Fruit fly (Drosophila melanogaster): Measurements from ENCODE around the gene Nmdmc.

Gene Nmdmc

DNA sequence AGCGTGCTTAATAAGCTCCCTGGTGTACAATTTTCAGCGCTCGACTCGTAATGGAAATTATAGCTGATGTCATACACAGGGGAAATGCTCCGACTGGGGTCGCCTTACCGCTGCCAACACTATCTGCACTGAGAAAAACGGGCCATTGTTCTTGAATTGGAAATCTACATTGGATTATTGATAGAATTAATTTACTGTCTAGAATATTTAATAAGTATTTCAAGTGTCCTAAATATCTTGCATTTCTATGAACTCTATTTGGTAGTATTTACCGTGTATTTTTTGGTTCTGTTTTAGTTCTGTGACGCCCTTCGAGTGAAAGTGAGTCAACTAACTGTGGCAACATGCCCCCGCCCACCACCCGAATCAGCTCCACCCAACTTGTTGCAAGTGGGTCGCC lies 33.0 kb upstream of the Nmdmc start (continued):
- TF ChIP-seq CG42726 (GFP tag; IDR thresholded peaks at IDR 0.05; ENCODE audit: partially characterized antibody), result no peak
- peak; percentile 35 for TF ChIP-seq Oli (tag; optimal IDR thresholded peaks at IDR 0.05)
- no peak for TF ChIP-seq hb (GFP tag; IDR thresholded peaks at IDR 0.05; ENCODE audit: partially characterized antibody)
- TF ChIP-seq CG10543 (GFP tag; optimal IDR thresholded peaks at IDR 0.05), result peak; percentile 20
- no peak for TF ChIP-seq prd (optimal IDR thresholded peaks at IDR 0.05)
- peak; percentile 39; the same call in 1 of the 3 replicates for TF ChIP-seq prd (GFP tag; IDR thresholded peaks at IDR 0.05)
- no peak for TF ChIP-seq Six4 (GFP tag; optimal IDR thresholded peaks at IDR 0.05)
- TF ChIP-seq br (optimal IDR thresholded peaks at IDR 0.05), result no peak
- TF ChIP-seq CG12299 (tag; optimal IDR thresholded peaks at IDR 0.05), result no peak
- peak; percentile 40; the same call in 1 of the 2 replicates for TF ChIP-seq vvl (GFP tag; IDR thresholded peaks at IDR 0.05)
- TF ChIP-seq CG17612 (GFP tag; IDR thresholded peaks at IDR 0.05), result no peak
- no peak for TF ChIP-seq zen2 (GFP tag; IDR thresholded peaks at IDR 0.05; ENCODE audit: partially characterized antibody)
- no peak for TF ChIP-seq Elba2 (GFP tag; optimal IDR thresholded peaks at IDR 0.05)
- TF ChIP-seq row (GFP tag; IDR thresholded peaks at IDR 0.05), result peak; percentile 69
- peak; percentile 9 for TF ChIP-seq nmo (GFP tag; optimal IDR thresholded peaks at IDR 0.05)
- TF ChIP-seq ken (GFP tag; IDR thresholded peaks at IDR 0.05), result 0 out of 3 replicates have a peak, but pooled peaks have one; percentile 18
- TF ChIP-seq CG4730 (GFP tag; IDR thresholded peaks at IDR 0.05), result 0 out of 2 replicates have a peak, but pooled peaks have one; percentile 6
- peak; percentile 25 for TF ChIP-seq Hand (GFP tag; optimal IDR thresholded peaks at IDR 0.05)
- peak in 1 of 2 experiments; percentile 52 for TF ChIP-seq Hr51 (GFP tag; optimal IDR thresholded peaks at IDR 0.05)
- no peak for TF ChIP-seq CG9727 (GFP tag; optimal IDR thresholded peaks at IDR 0.05)
- TF ChIP-seq vnd (GFP tag; IDR thresholded peaks at IDR 0.05; ENCODE audit: partially characterized antibody), result no peak
- TF ChIP-seq ac (GFP tag; optimal IDR thresholded peaks at IDR 0.05), result no peak
- TF ChIP-seq shn (GFP tag; optimal IDR thresholded peaks at IDR 0.05), result no peak
- TF ChIP-seq CG18599 (GFP tag; optimal IDR thresholded peaks at IDR 0.05), result peak; percentile 75
- 0 out of 2 replicates have a peak, but pooled peaks have one; percentile 17 for TF ChIP-seq CG6689 (GFP tag; IDR thresholded peaks at IDR 0.05)
- no peak for TF ChIP-seq slou (GFP tag; optimal IDR thresholded peaks at IDR 0.05)
- TF ChIP-seq CG10209 (GFP tag; optimal IDR thresholded peaks at IDR 0.05), result peak; percentile 38
- no peak for TF ChIP-seq salm (tag; optimal IDR thresholded peaks at IDR 0.05)
- no peak for TF ChIP-seq CG14860 (GFP tag; IDR thresholded peaks at IDR 0.05; ENCODE audit: partially characterized antibody)
- no peak for TF ChIP-seq CG2116 (GFP tag; optimal IDR thresholded peaks at IDR 0.05)
- TF ChIP-seq CG2712 (tag; optimal IDR thresholded peaks at IDR 0.05), result peak; percentile 45
- no peak for TF ChIP-seq CG9797 (GFP tag; optimal IDR thresholded peaks at IDR 0.05)
- no peak for TF ChIP-seq gcm2 (GFP tag; optimal IDR thresholded peaks at IDR 0.05)
- peak; percentile 70 for TF ChIP-seq lab (GFP tag; optimal IDR thresholded peaks at IDR 0.05)
- peak; percentile 57 for TF ChIP-seq sens (GFP tag)
- no peak for TF ChIP-seq sima (GFP tag; optimal IDR thresholded peaks at IDR 0.05)
- TF ChIP-seq Xrp1 (GFP tag; IDR thresholded peaks at IDR 0.05), result peak; percentile 53; the same call in 1 of the 2 replicates
- no peak for TF ChIP-seq Opbp (GFP tag; IDR thresholded peaks at IDR 0.05; ENCODE audit: partially characterized antibody)
- no peak for TF ChIP-seq B-H1 (GFP tag; IDR thresholded peaks at IDR 0.05)
- 0 out of 3 replicates have a peak, but pooled peaks have one; percentile 24 for TF ChIP-seq gce (GFP tag; IDR thresholded peaks at IDR 0.05)
- TF ChIP-seq caup (GFP tag; optimal IDR thresholded peaks at IDR 0.05; ENCODE audit: severe bottlenecking), result peak; percentile 29
- TF ChIP-seq CG8281 (tag; optimal IDR thresholded peaks at IDR 0.05), result no peak
- peak; percentile 54; the same call in 1 of the 2 replicates for TF ChIP-seq CG17328 (GFP tag; IDR thresholded peaks at IDR 0.05)
- peak; percentile 29 for TF ChIP-seq CG12219 (GFP tag; optimal IDR thresholded peaks at IDR 0.05)
- peak; percentile 26 for TF ChIP-seq CG12659 (GFP tag; optimal IDR thresholded peaks at IDR 0.05)
- TF ChIP-seq gt (GFP tag; IDR thresholded peaks at IDR 0.05), result no peak
- peak; percentile 79 for TF ChIP-seq scrt (GFP tag; optimal IDR thresholded peaks at IDR 0.05)
- peak; percentile 15 for TF ChIP-seq CG10267 (tag; optimal IDR thresholded peaks at IDR 0.05)
- TF ChIP-seq maf-S (GFP tag; optimal IDR thresholded peaks at IDR 0.05), result no peak
- TF ChIP-seq CG12769 (tag; optimal IDR thresholded peaks at IDR 0.05), result peak; percentile 54

Measured in whole organism, embryonic.